Worm (Caenorhabditis elegans): ENCODE data around the gene W10C4.1.

- no peak for TF ChIP-seq mep-1 (tag; optimal IDR thresholded peaks at IDR 0.05)
- no peak for TF ChIP-seq ces-1 (GFP tag; optimal IDR thresholded peaks at IDR 0.05)
Observed at ce11 chrIII:194160-194559, 12.8 kb downstream of the W10C4.1 start, which contains the start of gene F40G9.17.
